Worm (Caenorhabditis elegans): Measurements from ENCODE around the gene C39D10.2.

ce11 chrX:7873350-7873749 lies 15.7 kb upstream of the C39D10.2 start:
- TF ChIP-seq aly-1 (tag; optimal IDR thresholded peaks at IDR 0.05) (no peak), ama-1 (optimal IDR thresholded peaks at IDR 0.05) (no peak), F13C5.2 (tag; optimal IDR thresholded peaks at IDR 0.05) (no peak)

Data from whole organism, early embryonic.